Worm (Caenorhabditis elegans) whole organism, L2 larva: ENCODE data around the gene T20B12.4.

Experiments used
- R02D3.7 ChIP-seq: fragments of 150-350 bp; optimal IDR thresholded peaks from 2 replicates; lab custom pipeline; 2014; ENCODE audit warnings: missing biosample characterization, missing genetic modification characterization
- alr-1 ChIP-seq: fragments of 150-350 bp; optimal IDR thresholded peaks from 2 replicates; lab custom pipeline; 2014; ENCODE audit warnings: missing biosample characterization, missing genetic modification characterization
- aly-2 ChIP-seq: fragments of 150-350 bp; optimal IDR thresholded peaks from 2 replicates; lab custom pipeline; 2014; ENCODE audit warnings: missing biosample characterization, missing genetic modification characterization
- ceh-82 ChIP-seq: fragments of 150-350 bp; optimal IDR thresholded peaks from 2 replicates; lab custom pipeline; 2014; ENCODE audit warnings: missing biosample characterization, missing genetic modification characterization
- egl-27 ChIP-seq: sonication (generic microtip); optimal IDR thresholded peaks from 3 replicates; lab custom pipeline; 2017; ENCODE audit warnings: missing biosample characterization, missing genetic modification reagents, missing genetic modification characterization
- elt-1 ChIP-seq: fragments of 150-350 bp; optimal IDR thresholded peaks from 2 replicates; lab custom pipeline; 2014; ENCODE audit warnings: missing biosample characterization, missing genetic modification characterization
- lsy-2 ChIP-seq, 2 experiments: fragments of 150-350 bp in 1 of 2; sonication (generic microtip) in 1 of 2; optimal IDR thresholded peaks; 2 replicates each; lab custom pipeline; 2014 to 2017; ENCODE audit warnings: missing biosample characterization in 2 of 2, missing genetic modification characterization in 2 of 2
- nhr-11 ChIP-seq: fragments of 150-350 bp; optimal IDR thresholded peaks from 2 replicates; lab custom pipeline; 2014; ENCODE audit warnings: missing biosample characterization, missing genetic modification characterization
- nhr-12 ChIP-seq: fragments of 150-350 bp; optimal IDR thresholded peaks from 2 replicates; lab custom pipeline; 2014; ENCODE audit warnings: missing biosample characterization, missing genetic modification characterization
- ztf-11 ChIP-seq: sonication (generic microtip); optimal IDR thresholded peaks from 2 replicates; lab custom pipeline; 2017; ENCODE audit warnings: missing biosample characterization, missing genetic modification characterization
- ztf-4 ChIP-seq: fragments of 150-350 bp; optimal IDR thresholded peaks from 2 replicates; lab custom pipeline; 2014; ENCODE audit warnings: missing biosample characterization, missing genetic modification characterization

DNA sequence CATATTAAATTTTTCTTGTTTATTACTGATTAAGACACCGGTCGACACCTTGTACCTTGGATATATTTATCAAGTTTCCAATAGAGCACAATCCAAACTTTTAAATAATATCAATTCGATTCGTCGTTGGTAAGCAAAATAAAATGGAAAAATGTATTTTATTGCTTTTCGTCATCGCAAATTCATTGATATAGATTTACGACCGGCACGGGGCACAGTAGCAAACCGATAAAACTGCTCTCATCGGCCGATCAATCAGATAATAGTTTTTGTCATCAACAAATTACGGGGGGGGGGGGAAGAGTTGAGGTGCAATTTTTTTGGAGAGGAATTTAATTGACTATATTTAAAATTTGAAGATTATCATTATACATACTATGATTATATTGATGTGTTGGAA lies 44.2 kb upstream of the T20B12.4 start:
- TF ChIP-seq egl-27 (tag; lab: Kevin White, UChicago) = no peak
- TF ChIP-seq nhr-11 (tag; lab: Kevin White, UChicago) = no peak
- no peak for TF ChIP-seq lsy-2 (tag; optimal IDR thresholded peaks at IDR 0.05; lab: Kevin White, UChicago)
- no peak for TF ChIP-seq aly-2
- TF ChIP-seq elt-1 (tag; lab: Kevin White, UChicago) = no peak
- no peak for TF ChIP-seq ceh-82 (tag; lab: Kevin White, UChicago)
- TF ChIP-seq ztf-4 (tag; lab: Kevin White, UChicago) = no peak
- no peak for TF ChIP-seq nhr-12
- TF ChIP-seq R02D3.7 = no peak
- TF ChIP-seq ztf-11 (tag; lab: Kevin White, UChicago) = no peak
- TF ChIP-seq alr-1 (tag; lab: Kevin White, UChicago) = no peak
